Fruit fly (Drosophila melanogaster) whole organism, embryonic: ENCODE measurements around the gene CG13311.

ENCODE experiments used
- Atf6 ChIP-seq: fragments of 200-800 bp; sonication (Bioruptor generic); IDR thresholded peaks from 2 replicates; pipeline ENCODE4 v1.3.6; 2022; ENCODE audit warnings: missing biosample characterization, missing genetic modification characterization
- B-H2 ChIP-seq: fragments of 200-800 bp; sonication (Bioruptor generic); optimal IDR thresholded peaks from 2 replicates; lab custom pipeline; 2018; ENCODE audit warnings: missing biosample characterization, mild to moderate bottlenecking, missing genetic modification characterization
- CG10979 ChIP-seq: fragments of 200-800 bp; sonication (Bioruptor generic); optimal IDR thresholded peaks from 2 replicates; lab custom pipeline; 2018; ENCODE audit warnings: missing biosample characterization, mild to moderate bottlenecking, missing genetic modification characterization, moderate library complexity
- CG12769 ChIP-seq: fragments of 200-800 bp; sonication (Bioruptor generic); optimal IDR thresholded peaks from 2 replicates; lab custom pipeline; 2019; ENCODE audit warnings: missing biosample characterization, mild to moderate bottlenecking, missing genetic modification characterization, moderate library complexity
- CG13894 ChIP-seq: fragments of 200-800 bp; sonication (Bioruptor generic); optimal IDR thresholded peaks from 3 replicates; lab custom pipeline; 2018; ENCODE audit warnings: missing biosample characterization, mild to moderate bottlenecking, missing genetic modification characterization, moderate library complexity
- CG18599 ChIP-seq: fragments of 200-800 bp; sonication (Bioruptor generic); optimal IDR thresholded peaks from 3 replicates; lab custom pipeline; 2017; ENCODE audit warnings: missing biosample characterization, missing genetic modification characterization, mild to moderate bottlenecking, moderate library complexity, missing genetic modification reagents
- CG33557 ChIP-seq: fragments of 200-800 bp; sonication (Bioruptor generic); optimal IDR thresholded peaks from 2 replicates; lab custom pipeline; 2019; ENCODE audit warnings: missing biosample characterization, mild to moderate bottlenecking, missing genetic modification characterization, moderate library complexity
- CG5180 ChIP-seq: fragments of 200-800 bp; sonication (Bioruptor generic); optimal IDR thresholded peaks from 3 replicates; lab custom pipeline; 2017; ENCODE audit warnings: missing biosample characterization, missing genetic modification characterization, mild to moderate bottlenecking, moderate library complexity, missing genetic modification reagents
- CG5953 ChIP-seq: fragments of 200-800 bp; sonication (Bioruptor generic); IDR thresholded peaks from 2 replicates; pipeline ENCODE4 v1.3.6; 2022; ENCODE audit warnings: missing biosample characterization, missing genetic modification characterization
- CG6854 ChIP-seq: fragments of 200-800 bp; sonication (Bioruptor generic); optimal IDR thresholded peaks from 3 replicates; lab custom pipeline; 2017; ENCODE audit warnings: missing biosample characterization, mild to moderate bottlenecking, missing genetic modification characterization
- CG7357 ChIP-seq: fragments of 200-800 bp; sonication (Bioruptor generic); IDR thresholded peaks from 3 replicates; pipeline ENCODE4 v1.3.6; 2022; ENCODE audit warnings: missing biosample characterization, missing genetic modification characterization
- CG8290 ChIP-seq, 3 experiments: fragments of 200-800 bp; sonication (Bioruptor generic); optimal IDR thresholded peaks; 2 replicates each; lab custom pipeline; 2016 to 2019; ENCODE audit warnings: missing biosample characterization in 3 of 3, missing genetic modification characterization in 3 of 3, mild to moderate bottlenecking in 2 of 3, moderate library complexity in 1 of 3
- CHES-1-like ChIP-seq: fragments of 200-800 bp; sonication (Bioruptor generic); optimal IDR thresholded peaks from 2 replicates; lab custom pipeline; 2016; ENCODE audit warnings: missing biosample characterization, missing genetic modification characterization
- CTCF ChIP-seq: fragments of 200-800 bp; sonication (Bioruptor generic); optimal IDR thresholded peaks from 2 replicates; lab custom pipeline; 2017; ENCODE audit warnings: missing biosample characterization, mild to moderate bottlenecking, missing genetic modification characterization, moderate library complexity
- CkIIα-i1 ChIP-seq: fragments of 200-800 bp; sonication (Bioruptor generic); IDR thresholded peaks from 2 replicates; pipeline ENCODE4 v1.3.6; 2022; ENCODE audit warnings: missing biosample characterization, missing genetic modification characterization
- D ChIP-seq, 2 experiments: fragments of 200-800 bp in 1 of 2; fragments of >200 bp in 1 of 2; sonication (Bioruptor generic) in 1 of 2; optimal IDR thresholded peaks; 2 replicates in 1 of 2; 3 replicates in 1 of 2; lab custom pipeline; 2017; ENCODE audit warnings: mild to moderate bottlenecking in 1 of 2, missing biosample characterization in 1 of 2, missing genetic modification characterization in 1 of 2, missing genetic modification reagents in 1 of 2
- Ets65A ChIP-seq: fragments of 200-800 bp; sonication (Bioruptor generic); peaks from one replicate; lab custom pipeline; 2016; ENCODE audit warnings: missing biosample characterization, missing genetic modification characterization
- Fer2 ChIP-seq: fragments of 200-800 bp; sonication (Bioruptor generic); optimal IDR thresholded peaks from 2 replicates; lab custom pipeline; 2018; ENCODE audit warnings: missing biosample characterization, mild to moderate bottlenecking, missing genetic modification characterization, moderate library complexity
- HLH54F ChIP-seq: fragments of 200-800 bp; sonication (Bioruptor generic); optimal IDR thresholded peaks from 3 replicates; lab custom pipeline; 2016; ENCODE audit warnings: missing biosample characterization, missing genetic modification characterization
- Hr3 ChIP-seq: fragments of 200-800 bp; sonication (Bioruptor generic); optimal IDR thresholded peaks from 3 replicates; lab custom pipeline; 2016; ENCODE audit warnings: missing biosample characterization, missing genetic modification characterization
- Hsf ChIP-seq: fragments of 200-800 bp; sonication (Bioruptor generic); optimal IDR thresholded peaks from 3 replicates; lab custom pipeline; 2016; ENCODE audit warnings: missing biosample characterization, missing genetic modification characterization
- Med ChIP-seq: fragments of 200-800 bp; sonication (Bioruptor generic); peaks from one replicate; lab custom pipeline; 2016; ENCODE audit warnings: missing biosample characterization, missing genetic modification characterization, mild to moderate bottlenecking, inconsistent platforms, moderate library complexity
- Oaz ChIP-seq: fragments of 200-800 bp; sonication (Bioruptor generic); IDR thresholded peaks from 2 replicates; pipeline ENCODE4 v1.3.6; 2022; ENCODE audit warnings: missing biosample characterization, missing genetic modification characterization
- Optix ChIP-seq: fragments of 200-800 bp; sonication (Bioruptor generic); IDR thresholded peaks from 3 replicates; pipeline ENCODE4 v1.3.6; 2022; ENCODE audit warnings: missing biosample characterization, missing genetic modification characterization
- Sox100B ChIP-seq: fragments of 200-800 bp; sonication (Bioruptor generic); optimal IDR thresholded peaks from 3 replicates; lab custom pipeline; 2018; ENCODE audit warnings: missing biosample characterization, mild to moderate bottlenecking, missing genetic modification characterization
- abd-A ChIP-seq: fragments of 200-800 bp; sonication (Bioruptor generic); optimal IDR thresholded peaks from 3 replicates; lab custom pipeline; 2019; ENCODE audit warnings: missing biosample characterization, mild to moderate bottlenecking, missing genetic modification characterization, moderate library complexity
- ato ChIP-seq: fragments of 200-800 bp; sonication (Bioruptor generic); IDR thresholded peaks from 2 replicates; pipeline ENCODE4 v1.3.6; 2022; ENCODE audit warnings: missing biosample characterization, missing genetic modification characterization; ENCODE audit not compliant: partially characterized antibody
- az2 ChIP-seq: fragments of 200-800 bp; sonication (Bioruptor generic); optimal IDR thresholded peaks from 3 replicates; lab custom pipeline; 2016; ENCODE audit warnings: missing biosample characterization, missing genetic modification characterization
- bbx ChIP-seq: fragments of 200-800 bp; sonication (Bioruptor generic); IDR thresholded peaks from 2 replicates; pipeline ENCODE4 v1.3.6; 2022; ENCODE audit warnings: missing biosample characterization, missing genetic modification characterization; ENCODE audit not compliant: partially characterized antibody
- btn ChIP-seq: fragments of 200-800 bp; sonication (Bioruptor generic); optimal IDR thresholded peaks from 2 replicates; lab custom pipeline; 2016; ENCODE audit warnings: missing biosample characterization, missing genetic modification characterization
- cad ChIP-seq: fragments of >200 bp; optimal IDR thresholded peaks from 2 replicates; lab custom pipeline; 2017; ENCODE audit warnings: missing biosample characterization, missing genetic modification characterization
- chinmo ChIP-seq: fragments of 200-800 bp; sonication (Bioruptor generic); IDR thresholded peaks from 4 replicates; pipeline ENCODE4 v1.3.6; 2022; ENCODE audit warnings: missing biosample characterization, missing genetic modification characterization; ENCODE audit not compliant: partially characterized antibody
- dysf ChIP-seq: fragments of 200-800 bp; sonication (Bioruptor generic); IDR thresholded peaks from 3 replicates; pipeline ENCODE4 v1.3.6; 2022; ENCODE audit warnings: missing biosample characterization, missing genetic modification characterization
- grn ChIP-seq: fragments of 200-800 bp; sonication (Bioruptor generic); optimal IDR thresholded peaks from 3 replicates; lab custom pipeline; 2017; ENCODE audit warnings: missing biosample characterization, missing genetic modification characterization
- her ChIP-seq: fragments of 200-800 bp; sonication (Bioruptor generic); optimal IDR thresholded peaks from 2 replicates; lab custom pipeline; 2016; ENCODE audit warnings: missing biosample characterization, missing genetic modification characterization
- hth ChIP-seq: fragments of >200 bp; optimal IDR thresholded peaks from 2 replicates; lab custom pipeline; 2017; ENCODE audit warnings: inconsistent platforms
- insv ChIP-seq, 2 experiments: fragments of 200-800 bp; sonication (Bioruptor generic); optimal IDR thresholded peaks; 3 replicates each; lab custom pipeline; 2016 to 2018; ENCODE audit warnings: missing biosample characterization in 2 of 2, missing genetic modification characterization in 2 of 2
- nau ChIP-seq: fragments of 200-800 bp; sonication (Bioruptor generic); optimal IDR thresholded peaks from 3 replicates; lab custom pipeline; 2017; ENCODE audit warnings: missing biosample characterization, mild to moderate bottlenecking, missing genetic modification characterization, missing genetic modification reagents
- sc ChIP-seq, 3 experiments: fragments of >200 bp in 2 of 3; fragments of 200-800 bp in 1 of 3; sonication (Bioruptor generic) in 1 of 3; optimal IDR thresholded peaks; 2 replicates in 2 of 3; 3 replicates in 1 of 3; lab custom pipeline; 2017; ENCODE audit warnings: mild to moderate bottlenecking in 1 of 3, missing biosample characterization in 1 of 3, missing genetic modification characterization in 1 of 3, missing genetic modification reagents in 1 of 3
- sd ChIP-seq: fragments of 200-800 bp; sonication (Bioruptor generic); optimal IDR thresholded peaks from 3 replicates; lab custom pipeline; 2018; ENCODE audit warnings: missing biosample characterization, mild to moderate bottlenecking, missing genetic modification characterization, moderate library complexity
- sug ChIP-seq: fragments of 200-800 bp; optimal IDR thresholded peaks from 2 replicates; lab custom pipeline; 2019; ENCODE audit warnings: missing biosample characterization, mild to moderate bottlenecking, missing genetic modification characterization, moderate library complexity
- vvl ChIP-seq: fragments of 200-800 bp; sonication (Bioruptor generic); IDR thresholded peaks from 2 replicates; pipeline ENCODE4 v1.3.6; 2022; ENCODE audit warnings: missing biosample characterization, missing genetic modification characterization

CG13311 gene

DNA sequence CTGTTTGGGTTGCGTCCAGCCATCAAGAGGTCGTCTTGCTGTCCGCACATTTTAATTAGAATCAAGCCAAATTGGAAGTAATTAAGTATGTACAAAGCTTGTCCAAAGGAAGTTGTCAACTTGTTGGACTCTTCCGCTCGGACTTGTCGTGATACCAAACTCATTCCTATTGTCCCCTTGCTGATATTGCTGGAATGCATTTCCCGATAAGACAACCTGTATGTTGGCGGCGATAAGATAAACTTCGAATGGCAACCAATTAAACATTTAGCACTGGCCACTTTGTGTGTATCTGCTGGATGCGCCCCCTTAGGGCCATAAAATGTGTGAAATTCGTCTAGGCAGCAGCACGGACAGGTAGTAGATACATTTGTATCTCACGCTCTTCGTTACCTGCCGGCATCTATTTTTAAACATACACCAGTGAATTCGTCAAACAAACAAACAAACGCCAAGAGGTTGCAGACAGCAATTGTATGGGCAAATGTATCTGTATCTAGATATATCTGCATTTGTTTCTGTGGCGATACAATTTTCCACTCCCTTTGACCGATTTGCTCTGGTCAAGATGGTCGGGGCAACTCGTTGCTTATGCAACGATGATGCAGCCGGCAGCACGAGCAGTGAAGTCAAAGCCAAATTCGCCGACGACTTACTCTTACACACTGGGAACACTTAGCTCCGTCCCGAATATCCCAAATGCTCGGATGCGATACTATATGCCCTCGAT, 30.9 kb upstream of the CG13311 start (continued):
- TF ChIP-seq CG5953 (0 out of 2 replicates have a peak, but pooled peaks have one; percentile 18), sug (tag; lab: Kevin White, UChicago) (peak; percentile 1), CG5180 (GFP tag; lab: Kevin White, UChicago) (peak; percentile 60), D (optimal IDR thresholded peaks at IDR 0.05; lab: Kevin White, UChicago) (peak; percentile 95), D (GFP tag; optimal IDR thresholded peaks at IDR 0.05; lab: Kevin White, UChicago) (no peak), ato (GFP tag; lab: Robert Waterston, UW) (no peak), B-H2 (no peak), Hsf (GFP tag; lab: Kevin White, UChicago) (no peak), her (no peak), dysf (no peak), hth (no peak), insv (GFP tag; optimal IDR thresholded peaks at IDR 0.05; lab: Kevin White, UChicago) (no peak), Fer2 (tag; lab: Kevin White, UChicago) (no peak), btn (GFP tag; lab: Kevin White, UChicago) (no peak), CG8290 (GFP tag; optimal IDR thresholded peaks at IDR 0.05; lab: Kevin White, UChicago) (no peak), CG8290 (tag; optimal IDR thresholded peaks at IDR 0.05; lab: Kevin White, UChicago) (peak in 1 of 2 experiments; percentile 24), CHES-1-like (GFP tag; lab: Kevin White, UChicago) (no peak), nau (GFP tag; lab: Kevin White, UChicago) (no peak), grn (GFP tag; lab: Kevin White, UChicago) (peak; percentile 10), CkIIα-i1 (GFP tag; lab: Robert Waterston, UW) (0 out of 2 replicates have a peak, but pooled peaks have one; percentile 11), Ets65A (GFP tag; lab: Kevin White, UChicago) (no peak), cad (GFP tag; lab: Kevin White, UChicago) (peak; percentile 93), sc (optimal IDR thresholded peaks at IDR 0.05; lab: Kevin White, UChicago) (no peak), sc (GFP tag; optimal IDR thresholded peaks at IDR 0.05; lab: Kevin White, UChicago) (no peak), CG7357 (no peak), Optix (GFP tag; lab: Robert Waterston, UW) (no peak), CG33557 (GFP tag; lab: Kevin White, UChicago) (no peak), Hr3 (no peak), Oaz (GFP tag; lab: Robert Waterston, UW) (no peak), Med (GFP tag; lab: Kevin White, UChicago) (peak; percentile 56), CG6854 (GFP tag; lab: Kevin White, UChicago) (no peak), HLH54F (GFP tag; lab: Kevin White, UChicago) (no peak), Atf6 (GFP tag; lab: Robert Waterston, UW) (no peak)

DNA sequence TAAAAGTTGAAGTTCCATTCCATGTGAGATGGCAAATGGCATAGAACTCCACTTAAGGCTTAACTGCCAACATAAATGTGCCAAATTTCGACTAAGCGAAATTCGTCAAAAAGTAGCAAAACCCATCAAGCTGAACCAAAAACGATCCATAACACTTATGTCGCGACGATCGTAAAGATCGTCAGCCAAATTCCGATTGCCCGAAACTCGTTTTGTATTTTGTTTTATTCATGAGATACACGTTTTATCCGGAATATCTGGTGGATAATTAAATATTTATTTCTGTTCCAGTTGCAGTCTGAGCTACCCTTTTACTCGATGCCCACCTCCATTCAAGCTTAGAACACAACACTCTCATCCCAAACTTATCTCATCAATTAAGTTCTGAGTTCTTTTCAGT, 29.0 kb upstream of the CG13311 start:
- TF ChIP-seq abd-A (peak; percentile 20), chinmo (GFP tag; lab: Robert Waterston, UW) (peak; percentile 78; the same call in 2 of the 4 replicates), Sox100B (GFP tag; lab: Kevin White, UChicago) (no peak), vvl (GFP tag; lab: Robert Waterston, UW) (peak; percentile 63; the same call in 1 of the 2 replicates), bbx (GFP tag; lab: Robert Waterston, UW) (0 out of 2 replicates have a peak, but pooled peaks have one; percentile 7), CG12769 (tag; lab: Kevin White, UChicago) (peak; percentile 17), sd (tag; lab: Kevin White, UChicago) (peak; percentile 56), az2 (no peak), CG18599 (GFP tag; lab: Kevin White, UChicago) (no peak), CG10979 (tag; lab: Kevin White, UChicago) (no peak), CTCF (no peak), CG13894 (tag; lab: Kevin White, UChicago) (peak; percentile 62)
